Worm (Caenorhabditis elegans): Measurements from ENCODE around the gene R04A9.7.

The R04A9.7 gene

ce11 chrX:433747-434146 lies 39.1 kb upstream of the R04A9.7 start, which contains the start of gene dve-1:
Gene dve-1, minus strand, starts transcription at chrX:433812.
- no peak for TF ChIP-seq sdz-12 (GFP tag; optimal IDR thresholded peaks at IDR 0.05)
- TF ChIP-seq unc-62 (GFP tag; optimal IDR thresholded peaks at IDR 0.05 in 1 of 2) = peak in 1 of 2 experiments; percentile 8
- no peak for TF ChIP-seq unc-62 (tag; optimal IDR thresholded peaks at IDR 0.05)

DNA sequence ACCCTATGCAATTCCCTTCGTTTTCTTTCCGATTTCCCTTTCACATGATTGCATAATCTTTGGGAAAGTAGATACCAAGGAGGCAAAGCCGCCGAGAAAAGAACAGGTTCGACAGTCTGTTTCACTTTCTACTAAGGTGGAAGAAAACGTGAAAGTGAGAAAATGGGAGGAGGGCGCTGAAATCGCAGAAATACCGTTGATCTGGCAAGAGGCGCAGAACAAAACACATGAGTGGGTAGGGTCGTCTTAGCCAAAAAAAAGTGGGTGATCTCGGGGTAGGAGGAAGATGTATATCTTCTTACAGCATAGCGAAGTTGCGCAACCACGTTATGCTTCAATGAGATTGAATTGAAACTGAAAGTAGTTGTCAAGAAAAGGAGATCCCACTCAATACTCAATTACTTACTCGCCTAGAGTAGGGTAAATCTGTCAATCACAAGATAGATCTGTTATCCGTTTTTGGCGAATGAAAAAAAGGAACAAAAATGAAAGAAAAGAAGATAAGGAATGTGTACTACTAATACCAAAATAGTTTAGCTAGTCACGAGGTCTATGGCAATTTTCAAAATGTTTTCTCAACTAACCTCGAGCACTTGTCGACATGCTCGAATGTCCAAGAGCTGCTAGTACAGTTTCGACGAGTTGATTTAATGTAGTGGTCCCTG lies 38.5 kb upstream of the R04A9.7 start:
- TF ChIP-seq ceh-44 (GFP tag; IDR thresholded peaks at IDR 0.05) (no peak), T20F7.1 (GFP tag; optimal IDR thresholded peaks at IDR 0.05) (no peak), mxl-3 (GFP tag; optimal IDR thresholded peaks at IDR 0.05) (peak; percentile 58), hif-1 (tag; optimal IDR thresholded peaks at IDR 0.05) (no peak), unc-62 (GFP tag; optimal IDR thresholded peaks at IDR 0.05 in 1 of 2) (peak in 1 of 2 experiments; percentile 82), unc-62 (tag; optimal IDR thresholded peaks at IDR 0.05) (no peak), mep-1 (tag; optimal IDR thresholded peaks at IDR 0.05) (peak; percentile 32), R02D3.7 (tag; optimal IDR thresholded peaks at IDR 0.05) (no peak), Y105C5A.15 (GFP tag; IDR thresholded peaks at IDR 0.05) (no peak), mdl-1 (tag; optimal IDR thresholded peaks at IDR 0.05) (peak in 1 of 2 experiments; percentile 11), lin-13 (GFP tag; optimal IDR thresholded peaks at IDR 0.05) (no peak), Y48G9A.11 (GFP tag; IDR thresholded peaks at IDR 0.05) (no peak), rbr-2 (tag; optimal IDR thresholded peaks at IDR 0.05) (no peak), madf-9 (GFP tag; conservative IDR thresholded peaks at IDR 0.05) (no peak), aha-1 (tag) (peak; percentile 92), nhr-76 (tag; optimal IDR thresholded peaks at IDR 0.05) (no peak), ces-1 (GFP tag; optimal IDR thresholded peaks at IDR 0.05) (no peak), hlh-11 (tag; optimal IDR thresholded peaks at IDR 0.05) (peak; percentile 40), nhr-10 (tag; optimal IDR thresholded peaks at IDR 0.05) (no peak), lin-29 (GFP tag; IDR thresholded peaks at IDR 0.05) (0 out of 2 replicates have a peak, but pooled peaks have one; percentile 39), ZK546.5 (tag; optimal IDR thresholded peaks at IDR 0.05) (no peak), ztf-7 (tag; optimal IDR thresholded peaks at IDR 0.05) (no peak), spr-3 (GFP tag; optimal IDR thresholded peaks at IDR 0.05) (no peak), nhr-28 (tag; optimal IDR thresholded peaks at IDR 0.05) (peak; percentile 2), mes-2 (tag; optimal IDR thresholded peaks at IDR 0.05; ENCODE audit: poor library complexity, severe bottlenecking) (peak; percentile 11), hmg-1.1 (GFP tag; IDR thresholded peaks at IDR 0.05) (no peak), hlh-30 (tag; optimal IDR thresholded peaks at IDR 0.05; ENCODE audit: insufficient read depth) (peak; percentile 14)

- TF ChIP-seq lim-7 (GFP tag; IDR thresholded peaks at IDR 0.05) (0 out of 2 replicates have a peak, but pooled peaks have one; percentile 9), gei-8 (GFP tag; optimal IDR thresholded peaks at IDR 0.05) (no peak), nhr-48 (tag; optimal IDR thresholded peaks at IDR 0.05) (no peak), set-16 (GFP tag; IDR thresholded peaks at IDR 0.05) (peak; percentile 55)
Observed at ce11 chrX:431596-431995, 36.9 kb upstream of the R04A9.7 start.

DNA sequence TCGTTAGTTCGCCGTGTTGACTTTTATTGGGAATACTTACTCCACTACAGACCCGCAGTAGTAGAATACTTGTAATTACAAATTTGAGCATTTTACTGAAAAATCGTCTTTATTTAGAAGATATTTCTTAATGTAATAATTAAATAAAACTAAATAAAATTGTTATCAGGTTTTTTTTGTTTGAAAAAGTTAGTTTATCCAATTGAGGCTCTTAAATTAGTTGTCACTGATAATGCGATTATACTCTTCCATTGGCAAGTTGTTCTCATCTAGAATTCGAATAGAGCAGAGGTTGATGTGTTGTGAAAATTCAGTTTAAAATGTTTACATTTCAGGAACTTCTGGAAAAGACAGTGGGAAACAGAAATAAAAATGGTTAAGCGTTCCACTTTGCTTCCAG lies 30.8 kb upstream of the R04A9.7 start, which contains the start of gene ZK1193.2:
ZK1193.2 (minus strand) TSS at position 101 of the 400 bp plus-strand sequence.
- TF ChIP-seq zfp-2 (tag; optimal IDR thresholded peaks at IDR 0.05) (no peak), duxl-1 (tag; optimal IDR thresholded peaks at IDR 0.05; ENCODE audit: poor library complexity) (no peak), lin-29 (GFP tag; IDR thresholded peaks at IDR 0.05) (no peak), ama-1 (optimal IDR thresholded peaks at IDR 0.05) (no peak), fos-1 (tag; optimal IDR thresholded peaks at IDR 0.05) (no peak), dpl-1 (GFP tag; optimal IDR thresholded peaks at IDR 0.05) (no peak), Y75B8A.6 (GFP tag; IDR thresholded peaks at IDR 0.05) (no peak)
